Worm (Caenorhabditis elegans): ENCODE results near the gene F40G9.18.

F40G9.18 gene

DNA sequence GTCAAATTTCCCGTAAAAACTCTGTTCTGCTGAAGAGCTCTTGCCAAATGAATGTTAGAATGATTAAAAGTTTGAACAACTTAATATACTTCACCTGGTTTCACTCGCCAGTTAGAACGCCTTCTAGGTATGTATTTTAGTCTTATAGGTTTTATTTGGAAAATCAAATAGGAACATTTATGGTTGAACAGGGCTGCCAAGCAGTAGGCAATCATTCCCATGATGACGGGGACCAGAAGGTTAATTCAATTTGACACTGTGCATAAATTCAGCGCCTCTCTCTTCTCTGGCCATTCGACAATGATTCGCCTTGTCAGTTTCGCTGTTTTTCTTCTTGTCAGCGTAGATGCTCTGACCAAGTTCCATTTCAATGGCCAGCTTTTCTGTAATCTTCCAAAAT is 12.7 kb upstream of the F40G9.18 start, which contains the start of gene F40G9.15:
TSS of gene F40G9.15 (plus strand) at position 301 of the 400 bp plus-strand sequence.
- no peak for TF ChIP-seq him-1 (tag; optimal IDR thresholded peaks at IDR 0.05)
- TF ChIP-seq W03F9.2 (tag; optimal IDR thresholded peaks at IDR 0.05) = no peak
- no peak for TF ChIP-seq dao-5 (tag; optimal IDR thresholded peaks at IDR 0.05)

DNA sequence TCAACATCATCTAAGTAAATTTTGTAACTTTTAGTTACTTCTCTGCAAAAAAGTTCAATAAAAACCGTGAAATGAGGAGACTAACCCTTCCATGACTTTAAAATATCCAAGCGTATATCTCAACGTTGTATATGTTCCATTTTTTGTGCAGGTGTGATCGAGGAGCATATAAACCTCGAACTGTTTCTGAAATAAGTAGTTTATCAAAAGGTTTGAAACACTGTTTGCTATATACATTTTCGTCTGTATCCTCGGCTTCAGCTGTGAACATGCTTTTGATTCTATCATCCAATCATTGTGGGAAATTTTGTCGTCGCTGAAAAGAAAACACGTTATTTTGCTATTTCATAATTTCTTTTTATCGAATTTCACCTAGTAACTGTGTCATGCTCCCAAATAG is 11.6 kb upstream of the F40G9.18 start, which contains the start of gene F40G9.5:
TSS of gene F40G9.5 (plus strand) at position 301 of the 400 bp plus-strand sequence.
- TF ChIP-seq W03F9.2 (tag; optimal IDR thresholded peaks at IDR 0.05) = no peak
- TF ChIP-seq him-1 (tag; optimal IDR thresholded peaks at IDR 0.05) = no peak
- TF ChIP-seq dao-5 (tag; optimal IDR thresholded peaks at IDR 0.05) = no peak

DNA sequence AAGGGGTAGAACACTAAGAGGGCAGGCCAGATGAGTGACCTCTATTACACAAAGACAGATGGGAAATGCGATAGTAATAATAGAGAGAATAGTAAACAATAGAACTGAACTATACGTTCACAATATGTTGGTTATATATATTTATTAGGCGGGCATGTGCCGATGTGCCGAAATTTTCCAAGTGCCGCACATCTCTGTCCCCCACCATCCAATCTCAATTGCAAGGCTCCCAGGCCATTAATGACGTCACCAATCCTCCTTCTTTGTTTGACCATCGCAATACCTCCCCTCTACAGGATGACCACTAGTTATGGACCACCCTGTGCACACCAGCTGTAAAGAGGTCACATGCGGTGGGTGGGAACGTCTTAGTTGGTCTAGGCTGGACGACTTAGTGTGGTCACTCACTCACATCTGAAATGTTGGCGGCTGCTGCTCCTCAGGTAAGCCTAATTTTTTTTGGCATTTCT is 9.8 kb upstream of the F40G9.18 start, which contains the start of gene F40G9.6:
TSS of gene F40G9.6 (plus strand) at position 420 of the 470 bp plus-strand sequence.
- no peak for TF ChIP-seq him-1 (tag; optimal IDR thresholded peaks at IDR 0.05)
- no peak for TF ChIP-seq W03F9.2 (tag; optimal IDR thresholded peaks at IDR 0.05)
- TF ChIP-seq dao-5 (tag; optimal IDR thresholded peaks at IDR 0.05) = no peak

DNA sequence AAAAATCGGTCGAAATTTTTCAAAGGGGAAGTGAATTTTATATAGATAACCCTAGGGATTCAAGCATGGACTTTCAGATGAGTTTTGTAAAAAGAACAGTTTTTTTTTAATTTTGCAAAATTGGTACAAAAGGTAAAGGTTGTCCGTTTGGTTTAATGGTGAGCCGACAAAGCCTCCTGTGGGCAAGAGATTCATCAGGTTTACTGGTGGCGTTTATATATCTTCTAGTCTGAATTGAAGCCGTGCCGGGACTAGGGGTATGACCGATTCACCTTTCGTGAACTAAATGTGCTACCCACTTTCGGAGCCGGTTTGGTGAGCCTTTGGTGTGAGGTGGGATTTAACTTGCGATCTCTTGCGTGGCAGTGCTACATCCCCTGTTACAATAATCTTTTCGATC is 8.7 kb upstream of the F40G9.18 start:
- no peak for TF ChIP-seq dao-5 (tag; optimal IDR thresholded peaks at IDR 0.05)
- no peak for TF ChIP-seq him-1 (tag; optimal IDR thresholded peaks at IDR 0.05)
- TF ChIP-seq W03F9.2 (tag; optimal IDR thresholded peaks at IDR 0.05) = no peak

DNA sequence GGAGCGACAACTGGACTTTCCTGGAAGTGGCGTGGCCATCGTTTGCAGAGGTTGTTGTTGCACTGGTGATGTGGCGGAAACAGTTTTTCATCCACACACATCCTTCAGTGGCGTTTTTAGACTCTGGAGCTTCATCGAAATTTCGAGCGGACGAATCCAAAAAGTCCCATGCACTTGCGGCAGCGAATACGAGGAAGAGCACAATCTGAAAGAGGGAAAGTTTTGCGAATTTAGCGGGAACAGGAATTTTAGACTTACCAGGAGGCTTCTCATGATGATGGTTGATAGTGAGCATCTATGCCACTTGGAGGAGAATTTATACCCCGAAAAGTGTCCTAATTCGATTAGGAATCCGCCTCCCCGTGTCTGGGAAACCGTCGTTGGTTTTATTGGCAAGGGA is 8.3 kb upstream of the F40G9.18 start, which contains the start of gene F40G9.14:
TSS of gene F40G9.14 (minus strand) at position 101 of the 400 bp plus-strand sequence.
- TF ChIP-seq dao-5 (tag; optimal IDR thresholded peaks at IDR 0.05) = no peak
- TF ChIP-seq W03F9.2 (tag; optimal IDR thresholded peaks at IDR 0.05) = no peak
- no peak for TF ChIP-seq him-1 (tag; optimal IDR thresholded peaks at IDR 0.05)

- TF ChIP-seq W03F9.2 (tag; optimal IDR thresholded peaks at IDR 0.05) = no peak
- TF ChIP-seq dao-5 (tag; optimal IDR thresholded peaks at IDR 0.05) = no peak
- no peak for TF ChIP-seq him-1 (tag; optimal IDR thresholded peaks at IDR 0.05)
These were observed 6.4 kb upstream of the F40G9.18 start, which contains the start of gene clec-148 for ce11 chrIII:175733-176132. Gene clec-148 (minus strand): TSS chrIII:175833.

DNA sequence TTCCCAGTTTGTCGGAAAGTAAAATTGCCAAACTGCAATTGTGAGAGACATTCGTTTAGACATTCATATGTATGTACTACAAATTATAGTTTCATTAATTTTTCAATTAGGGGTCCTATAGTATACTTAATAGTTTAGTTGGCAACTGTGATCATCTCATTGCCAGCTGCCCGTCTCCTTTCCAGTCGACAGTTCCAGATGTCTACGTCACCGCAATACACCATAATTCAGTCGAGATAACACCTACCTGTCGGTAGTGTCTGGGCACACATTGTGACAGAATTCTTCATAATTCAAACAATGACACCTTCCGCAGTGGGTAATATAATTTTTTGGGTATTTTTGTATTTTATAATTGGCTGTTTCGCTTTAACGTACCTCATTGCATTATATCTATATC is 4.1 kb upstream of the F40G9.18 start, which contains the start of gene F40G9.19:
TSS of gene F40G9.19 (plus strand) at position 301 of the 400 bp plus-strand sequence.
- TF ChIP-seq him-1 (tag; optimal IDR thresholded peaks at IDR 0.05) = no peak
- TF ChIP-seq W03F9.2 (tag; optimal IDR thresholded peaks at IDR 0.05) = no peak
- no peak for TF ChIP-seq dao-5 (tag; optimal IDR thresholded peaks at IDR 0.05)

- TF ChIP-seq dao-5 (tag; optimal IDR thresholded peaks at IDR 0.05) (no peak), W03F9.2 (tag; optimal IDR thresholded peaks at IDR 0.05) (no peak), him-1 (tag; optimal IDR thresholded peaks at IDR 0.05) (no peak)
These were observed 2.2 kb upstream of the F40G9.18 start, which contains the start of the genes F40G9.9 and F40G9.12 for ce11 chrIII:171617-172016. Gene F40G9.9 (minus strand): TSS chrIII:171717. Gene F40G9.12 (plus strand): TSS chrIII:171847.

DNA sequence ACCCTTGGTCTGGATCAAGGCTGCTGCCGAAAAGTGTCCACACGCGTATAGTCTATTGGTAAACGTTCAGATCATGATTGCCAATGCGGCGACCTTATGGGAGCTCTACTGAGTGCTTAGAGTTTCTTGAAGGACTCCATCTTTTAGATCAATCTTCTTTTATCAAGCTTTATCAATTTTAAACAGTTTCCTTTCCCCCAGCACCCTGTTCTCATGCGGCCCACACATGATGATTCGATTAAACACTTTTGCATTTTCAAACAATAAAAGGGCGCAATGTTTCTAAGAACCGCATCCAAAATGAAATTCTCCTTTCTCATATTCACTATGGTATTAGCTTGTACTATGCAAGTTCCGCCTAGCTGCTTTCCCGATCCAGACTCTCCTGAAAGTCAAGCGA is 4.0 kb downstream of the F40G9.18 start, which contains the start of gene F40G9.7:
TSS of gene F40G9.7 (plus strand) at position 301 of the 400 bp plus-strand sequence.
- no peak for TF ChIP-seq W03F9.2 (tag; optimal IDR thresholded peaks at IDR 0.05)
- TF ChIP-seq him-1 (tag; optimal IDR thresholded peaks at IDR 0.05) = no peak
- no peak for TF ChIP-seq dao-5 (tag; optimal IDR thresholded peaks at IDR 0.05)

ce11 chrIII:164775-165174 is 4.6 kb downstream of the F40G9.18 start, which contains the start of gene F40G9.8:
Gene F40G9.8 (minus strand): TSS chrIII:164875.
- TF ChIP-seq him-1 (tag; optimal IDR thresholded peaks at IDR 0.05) = no peak
- no peak for TF ChIP-seq W03F9.2 (tag; optimal IDR thresholded peaks at IDR 0.05)
- TF ChIP-seq dao-5 (tag; optimal IDR thresholded peaks at IDR 0.05) = no peak

DNA sequence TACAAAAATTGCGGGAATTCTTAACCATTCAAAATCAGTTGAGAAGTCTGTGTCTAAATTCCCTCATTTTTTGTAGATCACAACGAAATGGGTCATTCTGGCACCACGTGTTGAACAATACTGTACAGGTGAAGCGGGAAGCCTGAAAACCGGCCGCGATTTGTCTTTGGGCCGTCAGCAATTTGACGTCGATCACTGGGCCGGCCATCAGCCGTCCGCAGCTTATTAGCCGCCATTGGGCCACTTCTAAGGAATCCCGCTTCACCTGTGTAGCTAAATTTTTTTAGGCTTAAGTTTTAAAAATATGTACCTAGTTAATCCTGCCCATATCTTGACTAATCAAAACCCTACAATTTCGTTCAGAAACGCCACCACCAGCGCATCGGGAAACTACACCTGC is 9.7 kb downstream of the F40G9.18 start:
- TF ChIP-seq dao-5 (tag; optimal IDR thresholded peaks at IDR 0.05) (no peak), him-1 (tag; optimal IDR thresholded peaks at IDR 0.05) (no peak), W03F9.2 (tag; optimal IDR thresholded peaks at IDR 0.05) (no peak)

DNA sequence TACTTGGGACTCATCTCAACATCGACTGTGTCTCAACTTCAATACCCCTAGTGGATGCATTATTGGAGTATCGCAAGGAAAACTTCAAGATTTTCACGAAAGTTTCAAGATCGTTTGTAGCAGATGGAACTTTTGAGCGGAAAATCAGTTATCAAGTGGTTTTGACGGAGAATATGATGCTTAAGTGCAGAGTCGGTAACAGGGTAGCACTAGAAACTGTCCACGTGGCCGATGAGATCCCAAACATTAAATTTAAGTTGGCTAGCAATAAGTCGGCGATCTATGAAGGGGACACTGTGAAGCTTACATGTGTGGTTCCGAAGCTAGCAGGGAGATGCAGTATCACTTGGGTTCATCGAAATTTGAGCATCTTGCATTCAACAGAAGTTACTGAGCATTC is 10.2 kb downstream of the F40G9.18 start:
- TF ChIP-seq dao-5 (tag; optimal IDR thresholded peaks at IDR 0.05) (no peak), W03F9.2 (tag; optimal IDR thresholded peaks at IDR 0.05) (no peak), him-1 (tag; optimal IDR thresholded peaks at IDR 0.05) (no peak)

ce11 chrIII:157980-158379 is 11.4 kb downstream of the F40G9.18 start:
- TF ChIP-seq W03F9.2 (tag; optimal IDR thresholded peaks at IDR 0.05) (no peak), him-1 (tag; optimal IDR thresholded peaks at IDR 0.05) (no peak), dao-5 (tag; optimal IDR thresholded peaks at IDR 0.05) (no peak)

ce11 chrIII:156645-157044 is 12.7 kb downstream of the F40G9.18 start, which contains the start of the genes zig-13 and ver-1:
Gene zig-13 (minus strand): TSS chrIII:156745.
Gene ver-1 (plus strand): TSS chrIII:156824.
- no peak for TF ChIP-seq him-1 (tag; optimal IDR thresholded peaks at IDR 0.05)
- no peak for TF ChIP-seq dao-5 (tag; optimal IDR thresholded peaks at IDR 0.05)
- TF ChIP-seq W03F9.2 (tag; optimal IDR thresholded peaks at IDR 0.05) = no peak

Measured in whole organism, L4/young adult.